Worm (Caenorhabditis elegans) whole organism, late embryonic: ENCODE data around the gene fbxb-18.

ENCODE experiments used
- ama-1 ChIP-seq: fragments of 150-350 bp; optimal IDR thresholded peaks from 2 replicates; lab custom pipeline; 2014
- ceh-22 ChIP-seq: sonication (generic microtip); optimal IDR thresholded peaks from 2 replicates; lab custom pipeline; 2017; ENCODE audit warnings: missing biosample characterization, missing genetic modification characterization
- ceh-31 ChIP-seq: sonication (generic microtip); optimal IDR thresholded peaks from 2 replicates; lab custom pipeline; 2016; ENCODE audit warnings: missing genetic modification characterization, missing compliant biosample characterization
- dve-1 ChIP-seq: sonication (generic microtip); optimal IDR thresholded peaks from 2 replicates; lab custom pipeline; 2017; ENCODE audit warnings: antibody characterized with exemption, mild to moderate bottlenecking, missing genetic modification characterization, missing compliant biosample characterization
- elt-2 ChIP-seq: sonication (generic microtip); optimal IDR thresholded peaks from 2 replicates; lab custom pipeline; 2016; ENCODE audit warnings: missing genetic modification reagents, missing genetic modification characterization, missing compliant biosample characterization
- fkh-10 ChIP-seq: fragments of 150-350 bp; optimal IDR thresholded peaks from 2 replicates; lab custom pipeline; 2014; ENCODE audit warnings: missing biosample characterization, missing genetic modification reagents, missing genetic modification characterization
- gmeb-2 ChIP-seq: sonication (generic microtip); optimal IDR thresholded peaks from 2 replicates; lab custom pipeline; 2016; ENCODE audit warnings: missing genetic modification characterization, inconsistent platforms, missing compliant biosample characterization
- nhr-11 ChIP-seq: fragments of 150-350 bp; optimal IDR thresholded peaks from 2 replicates; lab custom pipeline; 2014; ENCODE audit warnings: missing biosample characterization, missing genetic modification characterization
- pag-3 ChIP-seq: sonication (generic microtip); optimal IDR thresholded peaks from 2 replicates; lab custom pipeline; 2016; ENCODE audit warnings: missing compliant biosample characterization, missing genetic modification characterization, borderline replicate concordance
- pat-9 ChIP-seq: fragments of 200-800 bp; sonication (Bioruptor generic); optimal IDR thresholded peaks from 2 replicates; lab custom pipeline; 2018; ENCODE audit warnings: mild to moderate bottlenecking, missing genetic modification characterization, moderate library complexity, missing compliant biosample characterization
- pha-4 ChIP-seq: fragments of 150-350 bp; optimal IDR thresholded peaks from 2 replicates; lab custom pipeline; 2018; ENCODE audit warnings: missing biosample characterization, missing genetic modification reagents, missing genetic modification characterization
- zip-5 ChIP-seq: sonication (generic microtip); optimal IDR thresholded peaks from 2 replicates; lab custom pipeline; 2016; ENCODE audit warnings: missing genetic modification characterization, missing compliant biosample characterization

DNA sequence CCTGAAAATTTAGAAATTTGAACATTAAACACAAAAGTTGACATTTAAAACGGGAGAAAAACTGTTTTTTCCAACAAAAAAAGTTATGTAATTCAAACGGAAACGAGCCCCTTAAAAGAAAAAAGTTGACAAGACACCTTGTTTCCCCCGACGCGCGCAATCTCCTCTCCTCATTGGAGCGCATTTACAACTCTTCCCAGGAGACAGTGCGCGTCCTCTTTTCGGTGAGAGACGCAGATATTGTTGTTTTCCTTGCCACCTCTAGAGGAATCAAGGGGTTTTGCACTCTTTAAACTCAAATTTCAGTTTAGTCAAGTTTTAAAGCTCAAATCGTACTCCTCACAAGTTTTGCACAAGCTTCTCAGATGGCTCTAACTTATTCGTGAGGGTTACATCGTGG is 7.1 kb upstream of the fbxb-18 start, which contains the start of gene F58E1.13:
- TF ChIP-seq gmeb-2 (tag; lab: Kevin White, UChicago) (no peak), pha-4 (tag; lab: Kevin White, UChicago) (no peak), pag-3 (tag; lab: Kevin White, UChicago) (no peak), zip-5 (tag; lab: Kevin White, UChicago) (no peak), ceh-31 (tag; lab: Kevin White, UChicago) (no peak), nhr-11 (no peak), dve-1 (tag; lab: Kevin White, UChicago) (no peak), pat-9 (tag; lab: Kevin White, UChicago) (no peak), ceh-22 (no peak), fkh-10 (GFP tag; lab: Kevin White, UChicago) (no peak), elt-2 (tag; lab: Kevin White, UChicago) (no peak), ama-1 (lab: Kevin White, UChicago) (no peak)
